1 fruit fly cellular context compared by ENCODE assay signal in genomic region chr2L:18482170-18482569, dm6.
TF ChIP-seq lines count a peak whose summit lies in the region.

No protein-coding gene starts in this region.

TF ChIP-seq in whole organism, embryonic, 481 proteins besides CTCF, POLR2A, EP300 and RAD21 (continued from another document):
- TF ChIP-seq CHES-1-like (GFP tag; optimal IDR thresholded peaks at IDR 0.05; lab: Kevin White, UChicago) (no peak), CG12219 (GFP tag; optimal IDR thresholded peaks at IDR 0.05; lab: Kevin White, UChicago) (no peak), mld (GFP tag; IDR thresholded peaks at IDR 0.05; lab: Robert Waterston, UW; ENCODE audit: partially characterized antibody) (no peak), Neu2 (GFP tag; optimal IDR thresholded peaks at IDR 0.05; lab: Kevin White, UChicago; ENCODE audit: borderline replicate concordance) (no peak), ftz-f1 (GFP tag; optimal IDR thresholded peaks at IDR 0.05; lab: Kevin White, UChicago) (no peak), Hr39 (optimal IDR thresholded peaks at IDR 0.05; lab: Kevin White, UChicago) (no peak), CG32767 (GFP tag; IDR thresholded peaks at IDR 0.05; lab: Robert Waterston, UW) (no peak), CG17361 (GFP tag; IDR thresholded peaks at IDR 0.05; lab: Robert Waterston, UW) (peak; percentile 54; the same call in 2 of the 3 replicates), bigmax (GFP tag; optimal IDR thresholded peaks at IDR 0.05; lab: Kevin White, UChicago) (no peak), ci (GFP tag; IDR thresholded peaks at IDR 0.05; lab: Robert Waterston, UW) (no peak), yki (optimal IDR thresholded peaks at IDR 0.05; lab: Kevin White, UChicago) (no peak), gce (GFP tag; IDR thresholded peaks at IDR 0.05; lab: Robert Waterston, UW) (no peak), da (GFP tag; optimal IDR thresholded peaks at IDR 0.05; lab: Kevin White, UChicago) (no peak), Ravus (GFP tag; IDR thresholded peaks at IDR 0.05; lab: Robert Waterston, UW) (no peak), Atf6 (GFP tag; IDR thresholded peaks at IDR 0.05; lab: Robert Waterston, UW) (no peak), Dp (GFP tag; optimal IDR thresholded peaks at IDR 0.05; lab: Kevin White, UChicago) (no peak), CG9727 (GFP tag; optimal IDR thresholded peaks at IDR 0.05; lab: Kevin White, UChicago) (no peak), tio (GFP tag; optimal IDR thresholded peaks at IDR 0.05; lab: Kevin White, UChicago) (no peak), hb (GFP tag; IDR thresholded peaks at IDR 0.05; lab: Robert Waterston, UW; ENCODE audit: partially characterized antibody) (no peak), CG2129 (GFP tag; IDR thresholded peaks at IDR 0.05; lab: Robert Waterston, UW; ENCODE audit: partially characterized antibody) (no peak), bsh (GFP tag; optimal IDR thresholded peaks at IDR 0.05; lab: Kevin White, UChicago) (peak; percentile 41 to 48), HLH54F (GFP tag; optimal IDR thresholded peaks at IDR 0.05; lab: Kevin White, UChicago) (no peak), Hr51 (GFP tag; optimal IDR thresholded peaks at IDR 0.05; lab: Kevin White, UChicago) (peak in 1 of 2 experiments; percentile 32), CG3281 (GFP tag; optimal IDR thresholded peaks at IDR 0.05; lab: Kevin White, UChicago) (no peak), CG4854 (GFP tag; optimal IDR thresholded peaks at IDR 0.05; lab: Kevin White, UChicago) (no peak), Xbp1 (GFP tag; optimal IDR thresholded peaks at IDR 0.05; lab: Kevin White, UChicago) (no peak), chif (GFP tag; optimal IDR thresholded peaks at IDR 0.05; lab: Kevin White, UChicago) (no peak), CG4328 (GFP tag; optimal IDR thresholded peaks at IDR 0.05; lab: Kevin White, UChicago) (no peak), D19B (GFP tag; optimal IDR thresholded peaks at IDR 0.05; lab: Kevin White, UChicago) (no peak), br (optimal IDR thresholded peaks at IDR 0.05; lab: Kevin White, UChicago) (no peak), Atf3 (GFP tag; optimal IDR thresholded peaks at IDR 0.05; lab: Kevin White, UChicago) (no peak), otp (GFP tag; IDR thresholded peaks at IDR 0.05; lab: Robert Waterston, UW) (no peak), Med (GFP tag; lab: Kevin White, UChicago) (no peak), HHEX (GFP tag; optimal IDR thresholded peaks at IDR 0.05; lab: Kevin White, UChicago) (no peak), Dek (tag; optimal IDR thresholded peaks at IDR 0.05; lab: Kevin White, UChicago) (no peak), pho (GFP tag; optimal IDR thresholded peaks at IDR 0.05; lab: Kevin White, UChicago) (no peak), ems (GFP tag; optimal IDR thresholded peaks at IDR 0.05; lab: Kevin White, UChicago) (no peak), Nf-YC (tag; optimal IDR thresholded peaks at IDR 0.05; lab: Kevin White, UChicago) (no peak)
